Fruit fly (Drosophila melanogaster) whole organism, embryonic: ENCODE measurements around the gene CG13088.
A peak's percentile ranks its signal among the peaks of the same experiment; 100 is the strongest.

Experiments
- Aef1 ChIP-seq: fragments of 200-800 bp; sonication (Bioruptor generic); IDR thresholded peaks from 3 replicates; pipeline ENCODE4 v1.3.6; 2022; ENCODE audit warnings: missing biosample characterization, missing genetic modification characterization
- Blimp-1 ChIP-seq: fragments of 200-800 bp; sonication (Bioruptor generic); optimal IDR thresholded peaks from 3 replicates; lab custom pipeline; 2018; ENCODE audit warnings: missing biosample characterization, missing genetic modification characterization, mild to moderate bottlenecking, moderate library complexity, missing genetic modification reagents
- CG10147 ChIP-seq: fragments of 200-800 bp; sonication (Bioruptor generic); optimal IDR thresholded peaks from 2 replicates; lab custom pipeline; 2019; ENCODE audit warnings: missing biosample characterization, mild to moderate bottlenecking, missing genetic modification characterization, moderate library complexity
- CG10321 ChIP-seq: fragments of 200-800 bp; sonication (Bioruptor generic); IDR thresholded peaks from 2 replicates; pipeline ENCODE4 v1.3.6; 2022; ENCODE audit warnings: missing biosample characterization, missing genetic modification characterization
- CG10366 ChIP-seq: fragments of 200-800 bp; sonication (Bioruptor generic); IDR thresholded peaks from 2 replicates; pipeline ENCODE4 v1.3.6; 2022; ENCODE audit warnings: missing biosample characterization, missing genetic modification characterization
- CG11398 ChIP-seq: fragments of 200-800 bp; sonication (Bioruptor generic); optimal IDR thresholded peaks from 2 replicates; lab custom pipeline; 2016; ENCODE audit warnings: missing biosample characterization, missing genetic modification characterization
- CG12236 ChIP-seq: fragments of 200-800 bp; sonication (Bioruptor generic); optimal IDR thresholded peaks from 2 replicates; lab custom pipeline; 2016; ENCODE audit warnings: missing biosample characterization, missing genetic modification characterization
- CG12769 ChIP-seq: fragments of 200-800 bp; sonication (Bioruptor generic); optimal IDR thresholded peaks from 2 replicates; lab custom pipeline; 2019; ENCODE audit warnings: missing biosample characterization, mild to moderate bottlenecking, missing genetic modification characterization, moderate library complexity
- CG13296 ChIP-seq: fragments of 200-800 bp; sonication (Bioruptor generic); optimal IDR thresholded peaks from 3 replicates; lab custom pipeline; 2018; ENCODE audit warnings: missing biosample characterization, mild to moderate bottlenecking, missing genetic modification characterization
- CG16863 ChIP-seq: fragments of 200-800 bp; sonication (Bioruptor generic); optimal IDR thresholded peaks from 3 replicates; lab custom pipeline; 2016; ENCODE audit warnings: missing biosample characterization, missing genetic modification characterization
- CG17829 ChIP-seq: fragments of 200-800 bp; optimal IDR thresholded peaks from 2 replicates; lab custom pipeline; 2019; ENCODE audit warnings: missing biosample characterization, mild to moderate bottlenecking, missing genetic modification characterization, moderate library complexity
- CG2889 ChIP-seq: fragments of 200-800 bp; sonication (Bioruptor generic); IDR thresholded peaks from 3 replicates; pipeline ENCODE4 v1.3.6; 2022; ENCODE audit warnings: missing biosample characterization, missing genetic modification characterization
- CG31388 ChIP-seq: fragments of 200-800 bp; sonication (Bioruptor generic); optimal IDR thresholded peaks from 2 replicates; lab custom pipeline; 2016; ENCODE audit warnings: missing biosample characterization, missing genetic modification characterization
- CG33557 ChIP-seq: fragments of 200-800 bp; sonication (Bioruptor generic); optimal IDR thresholded peaks from 2 replicates; lab custom pipeline; 2019; ENCODE audit warnings: missing biosample characterization, mild to moderate bottlenecking, missing genetic modification characterization, moderate library complexity
- CG34224 ChIP-seq: fragments of 200-800 bp; sonication (Bioruptor generic); IDR thresholded peaks from 3 replicates; pipeline ENCODE4 v1.3.6; 2022; ENCODE audit warnings: missing biosample characterization, missing genetic modification characterization; ENCODE audit not compliant: partially characterized antibody
- CG4617 ChIP-seq: fragments of 200-800 bp; sonication (Bioruptor generic); optimal IDR thresholded peaks from 3 replicates; lab custom pipeline; 2016; ENCODE audit warnings: missing biosample characterization, missing genetic modification characterization, borderline replicate concordance
- CG8281 ChIP-seq: fragments of 200-800 bp; sonication (Bioruptor generic); optimal IDR thresholded peaks from 2 replicates; lab custom pipeline; 2018; ENCODE audit warnings: missing biosample characterization, mild to moderate bottlenecking, missing genetic modification characterization, moderate library complexity
- CrebB ChIP-seq: fragments of 200-800 bp; sonication (Bioruptor generic); optimal IDR thresholded peaks from 3 replicates; lab custom pipeline; 2018; ENCODE audit warnings: missing biosample characterization, mild to moderate bottlenecking, missing genetic modification characterization
- Ets65A ChIP-seq: fragments of 200-800 bp; sonication (Bioruptor generic); peaks from one replicate; lab custom pipeline; 2016; ENCODE audit warnings: missing biosample characterization, missing genetic modification characterization
- Hey ChIP-seq: fragments of 200-800 bp; sonication (Bioruptor generic); optimal IDR thresholded peaks from 3 replicates; lab custom pipeline; 2018; ENCODE audit warnings: missing biosample characterization, mild to moderate bottlenecking, missing genetic modification characterization
- Hmr ChIP-seq: fragments of 200-800 bp; sonication (Bioruptor generic); optimal IDR thresholded peaks from 3 replicates; lab custom pipeline; 2017; ENCODE audit warnings: mild to moderate bottlenecking, missing biosample characterization, missing genetic modification reagents, missing genetic modification characterization
- Hr3 ChIP-seq: fragments of 200-800 bp; sonication (Bioruptor generic); optimal IDR thresholded peaks from 3 replicates; lab custom pipeline; 2016; ENCODE audit warnings: missing biosample characterization, missing genetic modification characterization
- MBD-R2 ChIP-seq: fragments of 200-800 bp; sonication (Bioruptor generic); IDR thresholded peaks from 2 replicates; pipeline ENCODE4 v1.3.6; 2022; ENCODE audit warnings: missing biosample characterization, missing genetic modification characterization
- Neu2 ChIP-seq: fragments of 200-800 bp; sonication (Bioruptor generic); optimal IDR thresholded peaks from 3 replicates; lab custom pipeline; 2016; ENCODE audit warnings: missing biosample characterization, missing genetic modification characterization, borderline replicate concordance
- Opbp ChIP-seq: fragments of 200-800 bp; sonication (Bioruptor generic); IDR thresholded peaks from 3 replicates; pipeline ENCODE4 v1.3.6; 2022; ENCODE audit warnings: missing biosample characterization, missing genetic modification characterization; ENCODE audit not compliant: partially characterized antibody
- PHDP ChIP-seq: fragments of 200-800 bp; sonication (Bioruptor generic); optimal IDR thresholded peaks from 3 replicates; lab custom pipeline; 2018; ENCODE audit warnings: missing biosample characterization, mild to moderate bottlenecking, missing genetic modification characterization, moderate library complexity
- Side ChIP-seq: fragments of 200-800 bp; sonication (Bioruptor generic); optimal IDR thresholded peaks from 2 replicates; lab custom pipeline; 2016; ENCODE audit warnings: missing biosample characterization, missing genetic modification characterization
- Spps ChIP-seq: fragments of 200-800 bp; sonication (Bioruptor generic); optimal IDR thresholded peaks from 2 replicates; lab custom pipeline; 2018; ENCODE audit warnings: missing biosample characterization, mild to moderate bottlenecking, missing genetic modification characterization
- ac ChIP-seq: fragments of 200-800 bp; sonication (Bioruptor generic); optimal IDR thresholded peaks from 3 replicates; lab custom pipeline; 2017; ENCODE audit warnings: missing biosample characterization, mild to moderate bottlenecking, missing genetic modification characterization
- ash1 ChIP-seq: fragments of 200-800 bp; sonication (Bioruptor generic); optimal IDR thresholded peaks from 2 replicates; lab custom pipeline; 2018; ENCODE audit warnings: missing biosample characterization, mild to moderate bottlenecking, missing genetic modification characterization
- cg ChIP-seq: fragments of 200-800 bp; sonication (Bioruptor generic); optimal IDR thresholded peaks from 3 replicates; lab custom pipeline; 2019; ENCODE audit warnings: missing biosample characterization, mild to moderate bottlenecking, missing genetic modification characterization, moderate library complexity
- dan ChIP-seq: fragments of 200-800 bp; sonication (Bioruptor generic); IDR thresholded peaks from 2 replicates; pipeline ENCODE4 v1.3.6; 2022; ENCODE audit warnings: missing biosample characterization, missing genetic modification characterization
- dati ChIP-seq: fragments of 200-800 bp; sonication (Bioruptor generic); IDR thresholded peaks from 2 replicates; pipeline ENCODE4 v1.3.6; 2022; ENCODE audit warnings: missing biosample characterization, missing genetic modification characterization
- dpn ChIP-seq, 2 experiments: fragments of 200-800 bp; sonication (Bioruptor generic); optimal IDR thresholded peaks; 3 replicates each; lab custom pipeline; 2016; ENCODE audit warnings: missing biosample characterization in 2 of 2, missing genetic modification characterization in 2 of 2
- en ChIP-seq: fragments of 200-800 bp; sonication (Bioruptor generic); optimal IDR thresholded peaks from 2 replicates; lab custom pipeline; 2016; ENCODE audit warnings: missing biosample characterization, missing genetic modification characterization
- eyg ChIP-seq: fragments of 200-800 bp; sonication (Bioruptor generic); optimal IDR thresholded peaks from 3 replicates; lab custom pipeline; 2016; ENCODE audit warnings: missing biosample characterization, missing genetic modification characterization
- fu2 ChIP-seq: fragments of 200-800 bp; sonication (Bioruptor generic); optimal IDR thresholded peaks from 2 replicates; lab custom pipeline; 2016; ENCODE audit warnings: missing biosample characterization, missing genetic modification characterization
- grn ChIP-seq: fragments of 200-800 bp; sonication (Bioruptor generic); optimal IDR thresholded peaks from 3 replicates; lab custom pipeline; 2017; ENCODE audit warnings: missing biosample characterization, missing genetic modification characterization
- jigr1 ChIP-seq: fragments of 200-800 bp; sonication (Bioruptor generic); IDR thresholded peaks from 3 replicates; pipeline ENCODE4 v1.3.6; 2022; ENCODE audit warnings: missing biosample characterization, missing genetic modification characterization
- lbe ChIP-seq: fragments of 200-800 bp; sonication (Bioruptor generic); optimal IDR thresholded peaks from 2 replicates; lab custom pipeline; 2016; ENCODE audit warnings: missing biosample characterization, mild to moderate bottlenecking, missing genetic modification characterization
- lilli ChIP-seq: fragments of 200-800 bp; sonication (Bioruptor generic); optimal IDR thresholded peaks from 3 replicates; lab custom pipeline; 2016; ENCODE audit warnings: missing biosample characterization, missing genetic modification characterization
- pan ChIP-seq, 4 experiments: fragments of >200 bp in 3 of 4; fragments of 200-800 bp in 1 of 4; sonication (Bioruptor generic) in 1 of 4; optimal IDR thresholded peaks in 3 of 4; IDR thresholded peaks in 1 of 4; 2 replicates each; pipeline versions ENCODE4 v1.3.6 to Lab custom; 2017 to 2022; ENCODE audit warnings: missing biosample characterization in 2 of 4, missing genetic modification characterization in 2 of 4, mixed read lengths in 1 of 4
- pb ChIP-seq: fragments of 200-800 bp; sonication (Bioruptor generic); optimal IDR thresholded peaks from 3 replicates; lab custom pipeline; 2016; ENCODE audit warnings: missing biosample characterization, missing genetic modification characterization
- sisA ChIP-seq: fragments of 200-800 bp; sonication (Bioruptor generic); IDR thresholded peaks from 2 replicates; pipeline ENCODE4 v1.3.6; 2022; ENCODE audit warnings: missing biosample characterization, missing genetic modification characterization
- so ChIP-seq: fragments of 200-800 bp; sonication (Bioruptor generic); IDR thresholded peaks from 3 replicates; pipeline ENCODE4 v1.3.6; 2022; ENCODE audit warnings: missing biosample characterization, missing genetic modification characterization
- stwl ChIP-seq: fragments of 200-800 bp; sonication (Bioruptor generic); optimal IDR thresholded peaks from 3 replicates; lab custom pipeline; 2018; ENCODE audit warnings: missing biosample characterization, mild to moderate bottlenecking, missing genetic modification characterization, moderate library complexity
- tgo ChIP-seq: fragments of 200-800 bp; sonication (Bioruptor generic); IDR thresholded peaks from 3 replicates; pipeline ENCODE4 v1.3.6; 2022; ENCODE audit warnings: missing biosample characterization, missing genetic modification characterization
- trh ChIP-seq: fragments of 200-800 bp; sonication (Bioruptor generic); optimal IDR thresholded peaks from 2 replicates; lab custom pipeline; 2016; ENCODE audit warnings: missing biosample characterization, missing genetic modification characterization
- tup ChIP-seq: fragments of 200-800 bp; sonication (Bioruptor generic); optimal IDR thresholded peaks from 2 replicates; lab custom pipeline; 2016; ENCODE audit warnings: missing biosample characterization, mild to moderate bottlenecking, missing genetic modification characterization, moderate library complexity
- unc-4 ChIP-seq: fragments of 200-800 bp; sonication (Bioruptor generic); IDR thresholded peaks from 2 replicates; pipeline ENCODE4 v1.3.6; 2022; ENCODE audit warnings: missing biosample characterization, missing genetic modification characterization; ENCODE audit not compliant: partially characterized antibody

CG13088 gene

dm6 chr2L:8461782-8462453 lies 26.9 kb upstream of the CG13088 start (continued):
- peak; percentile 84 for TF ChIP-seq Ets65A (GFP tag; lab: Kevin White, UChicago)
- TF ChIP-seq CG12236 (GFP tag; lab: Kevin White, UChicago), result no peak
- TF ChIP-seq CG17829 (tag; lab: Kevin White, UChicago), result peak; percentile 4
- TF ChIP-seq Spps (tag; lab: Kevin White, UChicago), result no peak
- peak; percentile 5 for TF ChIP-seq Side (GFP tag; lab: Kevin White, UChicago)
- TF ChIP-seq stwl (tag; lab: Kevin White, UChicago), result no peak
- no peak for TF ChIP-seq trh (GFP tag; lab: Kevin White, UChicago)
- TF ChIP-seq eyg (GFP tag; lab: Kevin White, UChicago), result no peak
- no peak for TF ChIP-seq CG2889 (GFP tag; lab: Robert Waterston, UW)
- TF ChIP-seq ash1, result no peak
- TF ChIP-seq Neu2 (GFP tag; lab: Kevin White, UChicago), result no peak
- TF ChIP-seq CG4617 (GFP tag; lab: Kevin White, UChicago), result no peak
- peak; percentile 76 for TF ChIP-seq grn (GFP tag; lab: Kevin White, UChicago)
- no peak for TF ChIP-seq Hr3
- peak; percentile 44 for TF ChIP-seq Blimp-1 (GFP tag; lab: Kevin White, UChicago)
- no peak for TF ChIP-seq jigr1 (GFP tag; lab: Robert Waterston, UW)
- TF ChIP-seq pb (GFP tag; lab: Kevin White, UChicago), result no peak
- TF ChIP-seq lilli, result peak; percentile 39
- no peak for TF ChIP-seq CG12769
- TF ChIP-seq dan (GFP tag; lab: Robert Waterston, UW), result no peak
- TF ChIP-seq CG10321 (GFP tag; lab: Robert Waterston, UW), result no peak
- no peak for TF ChIP-seq CG16863 (GFP tag; lab: Kevin White, UChicago)
- no peak for TF ChIP-seq CG10147 (GFP tag; lab: Kevin White, UChicago)
- TF ChIP-seq cg (GFP tag; lab: Kevin White, UChicago), result no peak
- TF ChIP-seq CG34224, result no peak
- TF ChIP-seq ac (GFP tag; lab: Kevin White, UChicago), result no peak
- TF ChIP-seq MBD-R2 (GFP tag; lab: Robert Waterston, UW), result no peak
- TF ChIP-seq CG13296 (GFP tag; lab: Kevin White, UChicago), result no peak
- TF ChIP-seq Aef1, result no peak
- no peak for TF ChIP-seq CrebB
- TF ChIP-seq dati (GFP tag; lab: Robert Waterston, UW), result no peak
- no peak for TF ChIP-seq tgo (GFP tag; lab: Robert Waterston, UW)
- no peak for TF ChIP-seq unc-4 (GFP tag; lab: Robert Waterston, UW)
- no peak for TF ChIP-seq pan (optimal IDR thresholded peaks at IDR 0.05; lab: Kevin White, UChicago)
- peak in 1 of 2 experiments; percentile 46 for TF ChIP-seq pan (GFP tag; optimal IDR thresholded peaks at IDR 0.05 in 1 of 2, IDR thresholded peaks at IDR 0.05 in 1 of 2)
- TF ChIP-seq CG10366 (GFP tag; lab: Robert Waterston, UW), result no peak
- no peak for TF ChIP-seq CG11398
- TF ChIP-seq so (GFP tag; lab: Robert Waterston, UW), result no peak
- no peak for TF ChIP-seq Hey (tag; lab: Kevin White, UChicago)
- TF ChIP-seq tup, result no peak
- TF ChIP-seq lbe, result no peak
- TF ChIP-seq CG8281, result no peak
- no peak for TF ChIP-seq CG31388 (GFP tag; lab: Kevin White, UChicago)
- no peak for TF ChIP-seq sisA (GFP tag; lab: Robert Waterston, UW)
- TF ChIP-seq PHDP (tag; lab: Kevin White, UChicago), result peak; percentile 57
- peak; percentile 14 to 25 for TF ChIP-seq dpn (GFP tag; optimal IDR thresholded peaks at IDR 0.05; lab: Kevin White, UChicago)
- no peak for TF ChIP-seq en (GFP tag; lab: Kevin White, UChicago)
- TF ChIP-seq CG33557, result no peak
- no peak for TF ChIP-seq fu2 (GFP tag; lab: Kevin White, UChicago)
- TF ChIP-seq Opbp, result no peak
- TF ChIP-seq Hmr (GFP tag; lab: Kevin White, UChicago), result peak; percentile 49
